Fruit fly (Drosophila melanogaster): Measurements from ENCODE around the gene Wdr82.

dm6 chr2L:8423047-8423446, 48.8 kb downstream of the Wdr82 start:
- TF ChIP-seq Snoo (tag; optimal IDR thresholded peaks at IDR 0.05) (no peak), CG4496 (GFP tag; IDR thresholded peaks at IDR 0.05) (no peak), CG17806 (tag; optimal IDR thresholded peaks at IDR 0.05) (no peak), CG12605 (GFP tag; IDR thresholded peaks at IDR 0.05) (no peak), CG14655 (GFP tag; optimal IDR thresholded peaks at IDR 0.05) (no peak), EcR (GFP tag; optimal IDR thresholded peaks at IDR 0.05) (no peak), rn (GFP tag; IDR thresholded peaks at IDR 0.05) (no peak), CG15710 (tag; optimal IDR thresholded peaks at IDR 0.05) (no peak), gl (tag; optimal IDR thresholded peaks at IDR 0.05) (no peak), Ets98B (GFP tag; IDR thresholded peaks at IDR 0.05) (no peak), CG8301 (tag; optimal IDR thresholded peaks at IDR 0.05) (no peak)
